Worm (Caenorhabditis elegans) whole organism, early embryonic: ENCODE data around the gene set-14.

Experiments
- B0310.2 ChIP-seq: sonication (generic microtip); optimal IDR thresholded peaks from 2 replicates; lab custom pipeline; 2016; ENCODE audit warnings: mild to moderate bottlenecking, missing genetic modification characterization, missing compliant biosample characterization
- F13C5.2 ChIP-seq: sonication (generic microtip); optimal IDR thresholded peaks from 2 replicates; lab custom pipeline; 2017; ENCODE audit warnings: mild to moderate bottlenecking, missing genetic modification characterization, inconsistent platforms, missing compliant biosample characterization
- aly-1 ChIP-seq: sonication (generic microtip); optimal IDR thresholded peaks from 2 replicates; lab custom pipeline; 2016; ENCODE audit warnings: missing genetic modification characterization, missing compliant biosample characterization
- ama-1 ChIP-seq: fragments of 150-350 bp; optimal IDR thresholded peaks from 2 replicates; lab custom pipeline; 2014
- ceh-13 ChIP-seq: fragments of 200-800 bp; sonication (Bioruptor generic); optimal IDR thresholded peaks from 2 replicates; lab custom pipeline; 2018; ENCODE audit warnings: mild to moderate bottlenecking, missing genetic modification characterization, missing compliant biosample characterization
- ceh-36 ChIP-seq: sonication (generic microtip); optimal IDR thresholded peaks from 2 replicates; lab custom pipeline; 2016; ENCODE audit warnings: missing genetic modification characterization, inconsistent platforms, missing compliant biosample characterization
- ets-7 ChIP-seq: sonication (generic microtip); optimal IDR thresholded peaks from 2 replicates; lab custom pipeline; 2016; ENCODE audit warnings: missing genotype, missing genetic modification characterization, missing compliant biosample characterization
- flt-1 ChIP-seq: fragments of 200-800 bp; sonication (Bioruptor generic); IDR thresholded peaks from 2 replicates; pipeline ENCODE4 v1.3.6; 2022; ENCODE audit warnings: missing genetic modification characterization, missing compliant biosample characterization
- hmbx-1 ChIP-seq: sonication (generic microtip); optimal IDR thresholded peaks from 2 replicates; lab custom pipeline; 2016; ENCODE audit warnings: mild to moderate bottlenecking, missing genetic modification characterization, missing compliant biosample characterization
- hmg-4 ChIP-seq: fragments of 200-800 bp; sonication (Bioruptor generic); optimal IDR thresholded peaks from 2 replicates; lab custom pipeline; 2018; ENCODE audit warnings: mild to moderate bottlenecking, missing genetic modification characterization, missing compliant biosample characterization
- hnd-1 ChIP-seq: sonication (generic microtip); optimal IDR thresholded peaks from 2 replicates; lab custom pipeline; 2016; ENCODE audit warnings: missing genetic modification characterization, missing compliant biosample characterization
- pes-1 ChIP-seq: fragments of 200-800 bp; sonication (Bioruptor generic); IDR thresholded peaks from 2 replicates; pipeline ENCODE4 v1.3.6; 2022; ENCODE audit warnings: missing genetic modification reagents, missing genetic modification characterization, missing compliant biosample characterization
- scrt-1 ChIP-seq: fragments of 200-800 bp; sonication (Bioruptor generic); IDR thresholded peaks from 2 replicates; pipeline ENCODE4 v1.3.6; 2022; ENCODE audit warnings: missing genetic modification characterization, missing compliant biosample characterization
- sea-1 ChIP-seq: fragments of 200-800 bp; sonication (Bioruptor generic); conservative IDR thresholded peaks from 2 replicates; pipeline ENCODE4 v1.3.6; 2022; ENCODE audit warnings: missing genetic modification characterization, missing compliant biosample characterization
- tbx-11 ChIP-seq: fragments of 200-800 bp; sonication (Bioruptor generic); IDR thresholded peaks from 2 replicates; pipeline ENCODE4 v1.3.6; 2022; ENCODE audit warnings: missing genetic modification characterization, missing compliant biosample characterization
- tbx-37 ChIP-seq: fragments of 200-800 bp; sonication (Bioruptor generic); conservative IDR thresholded peaks from 2 replicates; pipeline ENCODE4 v1.3.6; 2022; ENCODE audit warnings: missing genetic modification reagents, missing genetic modification characterization, missing compliant biosample characterization
- tra-4 ChIP-seq: sonication (generic microtip); optimal IDR thresholded peaks from 2 replicates; lab custom pipeline; 2017; ENCODE audit warnings: missing genetic modification characterization, missing compliant biosample characterization

The set-14 gene

DNA sequence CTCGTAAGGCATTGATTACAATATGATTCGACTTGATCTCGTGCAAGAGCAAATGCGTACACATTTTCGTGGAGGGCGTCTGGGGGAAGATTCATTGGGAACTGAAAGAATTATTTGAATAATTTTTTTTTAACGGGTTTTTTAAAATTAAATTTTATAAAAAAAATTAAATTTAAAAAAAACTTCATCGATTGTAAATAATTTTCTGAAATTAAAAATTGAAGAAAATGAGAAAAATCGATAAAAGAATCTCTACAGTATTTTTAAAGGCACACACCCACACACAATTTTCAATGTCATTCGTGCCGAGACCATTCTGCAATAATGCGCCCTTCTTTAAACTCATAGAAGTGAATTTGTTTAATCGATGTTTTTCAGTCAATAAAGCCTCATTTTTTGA lies at the start of gene set-14:
Gene set-14, minus strand, starts transcription at position 101 of the 400 bp plus-strand sequence.
- no peak for TF ChIP-seq ceh-13 (GFP tag; lab: Kevin White, UChicago)
- no peak for TF ChIP-seq scrt-1 (GFP tag; lab: Robert Waterston, UW)
- no peak for TF ChIP-seq hmg-4 (GFP tag; lab: Kevin White, UChicago)

ce11 chrII:10843527-10843926 lies 47.4 kb upstream of the set-14 start, which contains the start of gene M106.8:
Gene M106.8, minus strand, starts transcription at chrII:10843627.
- TF ChIP-seq flt-1 (GFP tag; lab: Robert Waterston, UW) = no peak
- no peak for TF ChIP-seq ama-1
- no peak for TF ChIP-seq pes-1 (GFP tag; lab: Robert Waterston, UW)
- no peak for TF ChIP-seq tbx-11
- TF ChIP-seq ets-7 = no peak
- no peak for TF ChIP-seq hnd-1 (tag; lab: Kevin White, UChicago)
- no peak for TF ChIP-seq ceh-13 (GFP tag; lab: Kevin White, UChicago)
- TF ChIP-seq tbx-37 (GFP tag; lab: Robert Waterston, UW) = no peak
- TF ChIP-seq hmg-4 (GFP tag; lab: Kevin White, UChicago) = no peak
- TF ChIP-seq hmbx-1 (tag; lab: Kevin White, UChicago) = no peak
- TF ChIP-seq ceh-36 (tag; lab: Kevin White, UChicago) = no peak

- peak; percentile 96 for TF ChIP-seq ceh-36 (tag; lab: Kevin White, UChicago)
- TF ChIP-seq ets-7 = peak; percentile 83
- TF ChIP-seq B0310.2 (tag; lab: Kevin White, UChicago) = peak; percentile 89
- TF ChIP-seq ceh-13 (GFP tag; lab: Kevin White, UChicago) = peak; percentile 96
- TF ChIP-seq scrt-1 (GFP tag; lab: Robert Waterston, UW) = peak; percentile 98
- peak; percentile 96 for TF ChIP-seq flt-1 (GFP tag; lab: Robert Waterston, UW)
- TF ChIP-seq pes-1 (GFP tag; lab: Robert Waterston, UW) = peak; percentile 96
- TF ChIP-seq hmbx-1 (tag; lab: Kevin White, UChicago) = peak; percentile 92
- TF ChIP-seq ama-1 = peak; percentile 89
- peak; percentile 93 for TF ChIP-seq tbx-37 (GFP tag; lab: Robert Waterston, UW)
- TF ChIP-seq F13C5.2 (tag; lab: Kevin White, UChicago) = peak; percentile 97
- TF ChIP-seq sea-1 = peak; percentile 92
- TF ChIP-seq hnd-1 (tag; lab: Kevin White, UChicago) = peak; percentile 91
- TF ChIP-seq tbx-11 = peak; percentile 94
- TF ChIP-seq aly-1 = peak; percentile 96
- TF ChIP-seq hmg-4 (GFP tag; lab: Kevin White, UChicago) = peak; percentile 99
- peak; percentile 94 for TF ChIP-seq tra-4
Observed at ce11 chrII:10840067-10840466, 44.0 kb upstream of the set-14 start.

DNA sequence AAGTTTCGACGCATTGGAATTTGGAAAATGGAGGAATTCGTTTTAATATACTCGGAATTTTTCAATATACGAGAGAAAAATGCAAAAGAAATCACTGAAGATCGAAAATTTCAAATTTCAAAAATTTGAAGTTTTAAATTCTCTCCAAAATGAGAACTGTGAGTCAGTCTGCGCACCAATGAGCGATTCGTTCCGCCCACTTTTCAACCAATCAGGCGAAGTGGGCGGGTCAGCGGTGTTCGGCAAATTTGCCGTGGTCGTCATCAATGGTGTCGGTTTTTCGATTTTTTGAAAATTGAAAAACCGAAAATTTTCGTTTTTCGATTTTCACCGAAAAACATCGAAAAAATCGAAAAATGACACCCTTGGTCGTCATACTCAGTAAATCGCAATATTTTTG lies 42.5 kb upstream of the set-14 start:
- TF ChIP-seq ceh-36 (tag; lab: Kevin White, UChicago) (no peak), ama-1 (no peak), F13C5.2 (tag; lab: Kevin White, UChicago) (no peak)

ce11 chrII:10834717-10835116 lies 38.6 kb upstream of the set-14 start:
- TF ChIP-seq tbx-37 (GFP tag; lab: Robert Waterston, UW) (no peak), pes-1 (GFP tag; lab: Robert Waterston, UW) (no peak), hnd-1 (tag; lab: Kevin White, UChicago) (no peak), ceh-36 (tag; lab: Kevin White, UChicago) (no peak), flt-1 (GFP tag; lab: Robert Waterston, UW) (no peak), ceh-13 (GFP tag; lab: Kevin White, UChicago) (no peak), sea-1 (no peak), scrt-1 (GFP tag; lab: Robert Waterston, UW) (no peak), F13C5.2 (tag; lab: Kevin White, UChicago) (no peak), tra-4 (no peak), ets-7 (no peak), hmbx-1 (tag; lab: Kevin White, UChicago) (no peak), ama-1 (no peak), aly-1 (no peak), hmg-4 (GFP tag; lab: Kevin White, UChicago) (no peak), tbx-11 (no peak), B0310.2 (tag; lab: Kevin White, UChicago) (no peak)

ce11 chrII:10829572-10829971 lies 33.5 kb upstream of the set-14 start:
- TF ChIP-seq pes-1 (GFP tag; lab: Robert Waterston, UW) (no peak), ceh-36 (tag; lab: Kevin White, UChicago) (no peak), hmbx-1 (tag; lab: Kevin White, UChicago) (no peak)

ce11 chrII:10829081-10829480 lies 33.0 kb upstream of the set-14 start, which contains the start of gene VM106R.1:
Gene VM106R.1, minus strand, starts transcription at chrII:10829181.
- TF ChIP-seq tbx-11 (no peak), hmbx-1 (tag; lab: Kevin White, UChicago) (no peak), flt-1 (GFP tag; lab: Robert Waterston, UW) (no peak), F13C5.2 (tag; lab: Kevin White, UChicago) (no peak), ama-1 (no peak), ceh-36 (tag; lab: Kevin White, UChicago) (no peak), B0310.2 (tag; lab: Kevin White, UChicago) (no peak), hnd-1 (tag; lab: Kevin White, UChicago) (no peak), ceh-13 (GFP tag; lab: Kevin White, UChicago) (no peak), aly-1 (no peak), scrt-1 (GFP tag; lab: Robert Waterston, UW) (no peak), pes-1 (GFP tag; lab: Robert Waterston, UW) (no peak)

DNA sequence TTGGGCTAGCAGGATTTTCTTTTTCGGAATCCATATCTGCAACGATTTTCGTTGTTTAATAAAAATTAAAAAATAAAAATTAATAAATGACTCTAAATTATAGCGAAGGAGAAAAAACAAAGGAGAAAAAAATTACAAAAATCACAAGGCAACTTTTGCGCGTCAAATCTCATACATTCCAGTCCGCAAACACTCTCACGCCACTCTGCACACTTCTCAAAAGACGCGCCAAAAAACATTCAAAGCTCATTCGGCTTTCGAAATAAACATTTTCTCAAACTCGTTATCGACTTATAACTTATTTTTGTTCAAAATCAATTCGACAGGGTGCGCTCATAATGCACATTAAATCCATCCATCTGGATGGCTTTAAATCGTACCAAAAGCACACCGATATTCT lies 28.0 kb upstream of the set-14 start, which contains the start of the genes R06F6.12 and mix-1:
Gene R06F6.12, minus strand, starts transcription at position 36 of the 400 bp plus-strand sequence.
Gene mix-1, plus strand, starts transcription at position 201 of the 400 bp plus-strand sequence.
- no peak for TF ChIP-seq flt-1 (GFP tag; lab: Robert Waterston, UW)
- TF ChIP-seq ceh-13 (GFP tag; lab: Kevin White, UChicago) = no peak
- TF ChIP-seq B0310.2 (tag; lab: Kevin White, UChicago) = no peak
- no peak for TF ChIP-seq hmg-4 (GFP tag; lab: Kevin White, UChicago)
- peak; percentile 62; the same call in 1 of the 2 replicates for TF ChIP-seq pes-1 (GFP tag; lab: Robert Waterston, UW)
- TF ChIP-seq F13C5.2 (tag; lab: Kevin White, UChicago) = peak; percentile 20
